Fruit fly (Drosophila melanogaster): ENCODE measurements around the gene Ptip.

The Ptip gene

DNA sequence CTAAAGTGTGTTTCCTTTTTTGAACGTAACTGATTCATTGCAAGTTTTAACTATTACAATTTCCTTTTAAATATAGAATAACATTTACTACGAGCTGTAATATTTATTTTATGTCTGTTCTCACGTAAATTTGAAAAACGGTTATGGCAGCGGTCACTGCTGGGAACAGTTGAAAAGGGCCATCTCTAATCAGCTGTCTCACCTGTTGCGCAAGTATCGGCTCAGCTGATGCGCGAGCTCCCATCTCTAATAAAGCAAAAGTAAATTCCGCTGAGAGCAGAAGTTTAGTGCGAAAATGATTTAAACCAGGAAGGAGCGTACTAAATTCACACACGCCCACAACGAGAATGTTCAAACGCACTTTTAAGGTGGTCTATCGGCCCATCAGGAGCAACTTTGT lies 42.7 kb upstream of the Ptip start, which contains the start of gene Pex1 (continued):
- TF ChIP-seq corto (GFP tag; optimal IDR thresholded peaks at IDR 0.05) (no peak), CG17361 (GFP tag; IDR thresholded peaks at IDR 0.05) (no peak), cwo (GFP tag; optimal IDR thresholded peaks at IDR 0.05) (no peak), CG18011 (GFP tag; optimal IDR thresholded peaks at IDR 0.05) (no peak), odd (GFP tag; optimal IDR thresholded peaks at IDR 0.05) (no peak), CoRest (tag; optimal IDR thresholded peaks at IDR 0.05) (no peak), Hmx (GFP tag; optimal IDR thresholded peaks at IDR 0.05) (no peak), gro (GFP tag; optimal IDR thresholded peaks at IDR 0.05) (no peak), Bdp1 (GFP tag; optimal IDR thresholded peaks at IDR 0.05) (no peak), grau (tag; optimal IDR thresholded peaks at IDR 0.05) (no peak), Fer3 (tag; optimal IDR thresholded peaks at IDR 0.05) (no peak), en (GFP tag; optimal IDR thresholded peaks at IDR 0.05) (no peak), Opbp (GFP tag; IDR thresholded peaks at IDR 0.05; ENCODE audit: partially characterized antibody) (peak; percentile 92), lilli (GFP tag; optimal IDR thresholded peaks at IDR 0.05) (peak; percentile 21), wdn (GFP tag; IDR thresholded peaks at IDR 0.05) (no peak), Hsf (GFP tag; optimal IDR thresholded peaks at IDR 0.05) (no peak), schlank (tag; optimal IDR thresholded peaks at IDR 0.05) (no peak), z (GFP tag; IDR thresholded peaks at IDR 0.05) (no peak), Pdp1 (GFP tag; optimal IDR thresholded peaks at IDR 0.05) (peak in 1 of 2 experiments; percentile 98), cas (GFP tag; IDR thresholded peaks at IDR 0.05) (no peak), CG11695 (GFP tag; IDR thresholded peaks at IDR 0.05) (no peak; the same call in 2 of the 3 replicates), Blimp-1 (GFP tag; optimal IDR thresholded peaks at IDR 0.05) (peak; percentile 42), fd3F (GFP tag; optimal IDR thresholded peaks at IDR 0.05) (no peak), CG15601 (tag; optimal IDR thresholded peaks at IDR 0.05) (no peak), CG10431 (GFP tag; optimal IDR thresholded peaks at IDR 0.05) (no peak), nau (GFP tag; optimal IDR thresholded peaks at IDR 0.05) (no peak), Deaf1 (tag; optimal IDR thresholded peaks at IDR 0.05) (no peak), zfh1 (GFP tag; IDR thresholded peaks at IDR 0.05) (no peak; the same call in 2 of the 3 replicates), Ravus (GFP tag; IDR thresholded peaks at IDR 0.05) (no peak), seq (GFP tag; IDR thresholded peaks at IDR 0.05) (no peak), Eip74EF (GFP tag; optimal IDR thresholded peaks at IDR 0.05) (no peak), CG15073 (GFP tag; optimal IDR thresholded peaks at IDR 0.05) (no peak), Ptx1 (GFP tag; IDR thresholded peaks at IDR 0.05) (0 out of 2 replicates have a peak, but pooled peaks have one; percentile 39), Gsc (GFP tag; IDR thresholded peaks at IDR 0.05) (no peak), CG7556 (GFP tag; optimal IDR thresholded peaks at IDR 0.05) (no peak), pho (GFP tag; optimal IDR thresholded peaks at IDR 0.05) (no peak), CG8359 (GFP tag; optimal IDR thresholded peaks at IDR 0.05; ENCODE audit: borderline replicate concordance) (no peak), CG10959 (GFP tag; IDR thresholded peaks at IDR 0.05) (no peak), Fer2 (tag; optimal IDR thresholded peaks at IDR 0.05) (no peak), Max (GFP tag; optimal IDR thresholded peaks at IDR 0.05) (peak; percentile 42), Six4 (GFP tag; optimal IDR thresholded peaks at IDR 0.05) (peak; percentile 10), Oaz (GFP tag; IDR thresholded peaks at IDR 0.05) (no peak), HLH4C (GFP tag; IDR thresholded peaks at IDR 0.05; ENCODE audit: partially characterized antibody) (peak; percentile 74; the same call in 2 of the 3 replicates), CG4617 (GFP tag; optimal IDR thresholded peaks at IDR 0.05; ENCODE audit: borderline replicate concordance) (peak; percentile 31), CG15269 (tag; optimal IDR thresholded peaks at IDR 0.05) (no peak), NC2β (GFP tag; optimal IDR thresholded peaks at IDR 0.05) (no peak), sqz (GFP tag; optimal IDR thresholded peaks at IDR 0.05) (no peak), gfzf (GFP tag; optimal IDR thresholded peaks at IDR 0.05) (no peak), gce (GFP tag; IDR thresholded peaks at IDR 0.05) (no peak), tll (GFP tag; optimal IDR thresholded peaks at IDR 0.05) (no peak)
